Fruit fly (Drosophila melanogaster): ENCODE measurements around the gene Rpn1.

Gene Rpn1

dm6 chr3L:19953612-19954011, 38.8 kb downstream of the Rpn1 start, which contains the start of gene CG42655:
Gene CG42655, minus strand, starts transcription at chr3L:19953712.
- TF ChIP-seq noc (tag; optimal IDR thresholded peaks at IDR 0.05) = no peak

dm6 chr3L:19954426-19954825, 39.6 kb downstream of the Rpn1 start, which contains the start of gene CG42654:
Gene CG42654, minus strand, starts transcription at chr3L:19954526.
- TF ChIP-seq noc (tag; optimal IDR thresholded peaks at IDR 0.05) = no peak

dm6 chr3L:19955699-19956098, 40.8 kb downstream of the Rpn1 start, which contains the start of gene CG42263:
Gene CG42263, minus strand, starts transcription at chr3L:19955799.
- TF ChIP-seq noc (tag; optimal IDR thresholded peaks at IDR 0.05) = no peak

dm6 chr3L:19961805-19962204, 47.0 kb downstream of the Rpn1 start:
- TF ChIP-seq noc (tag; optimal IDR thresholded peaks at IDR 0.05) = no peak

All from whole organism, larva.